Fruit fly (Drosophila melanogaster) whole organism, pupa: ENCODE measurements around the gene CG10864.

Experiments used
- CG12605 ChIP-seq: fragments of 200-800 bp; sonication (Bioruptor generic); IDR thresholded peaks from 2 replicates; pipeline ENCODE4 v1.3.6; 2022; ENCODE audit warnings: missing biosample characterization, missing genetic modification characterization
- CG15710 ChIP-seq: fragments of 200-800 bp; sonication (Bioruptor generic); optimal IDR thresholded peaks from 2 replicates; lab custom pipeline; 2018; ENCODE audit warnings: missing biosample characterization, mild to moderate bottlenecking, missing genetic modification characterization, moderate library complexity
- CG17806 ChIP-seq: fragments of 200-800 bp; sonication (Bioruptor generic); optimal IDR thresholded peaks from 2 replicates; lab custom pipeline; 2018; ENCODE audit warnings: missing biosample characterization, mild to moderate bottlenecking, missing genetic modification characterization, moderate library complexity
- CG32121 ChIP-seq: fragments of 200-800 bp; sonication (Bioruptor generic); IDR thresholded peaks from 2 replicates; pipeline ENCODE4 v1.3.6; 2022; ENCODE audit warnings: missing biosample characterization, missing genetic modification characterization
- CG4496 ChIP-seq: fragments of 200-800 bp; sonication (Bioruptor generic); IDR thresholded peaks from 3 replicates; pipeline ENCODE4 v1.3.6; 2022; ENCODE audit warnings: missing biosample characterization, missing genetic modification characterization
- CG8159 ChIP-seq: fragments of 200-800 bp; sonication (Bioruptor generic); optimal IDR thresholded peaks from 3 replicates; lab custom pipeline; 2018; ENCODE audit warnings: missing biosample characterization, mild to moderate bottlenecking, missing genetic modification characterization, moderate library complexity
- CG8301 ChIP-seq: fragments of 200-800 bp; sonication (Bioruptor generic); optimal IDR thresholded peaks from 2 replicates; lab custom pipeline; 2018; ENCODE audit warnings: missing biosample characterization, mild to moderate bottlenecking, missing genetic modification characterization
- EcR ChIP-seq: fragments of 200-800 bp; sonication (Bioruptor generic); optimal IDR thresholded peaks from 3 replicates; lab custom pipeline; 2019; ENCODE audit warnings: missing biosample characterization, missing genetic modification characterization, mild to moderate bottlenecking, moderate library complexity, missing genetic modification reagents
- Ets98B ChIP-seq: fragments of 200-800 bp; sonication (Bioruptor generic); IDR thresholded peaks from 2 replicates; pipeline ENCODE4 v1.3.6; 2022; ENCODE audit warnings: missing biosample characterization, missing genetic modification characterization
- Pif1A ChIP-seq: fragments of 200-800 bp; sonication (Bioruptor generic); optimal IDR thresholded peaks from 3 replicates; lab custom pipeline; 2016; ENCODE audit warnings: missing biosample characterization, missing genetic modification characterization
- Pif1B ChIP-seq: fragments of 200-800 bp; sonication (Bioruptor generic); optimal IDR thresholded peaks from 3 replicates; lab custom pipeline; 2016; ENCODE audit warnings: missing biosample characterization, missing genetic modification characterization
- fd96Ca ChIP-seq: fragments of 200-800 bp; sonication (Bioruptor generic); IDR thresholded peaks from 3 replicates; pipeline ENCODE4 v1.3.6; 2022; ENCODE audit warnings: missing biosample characterization, missing genetic modification characterization
- gl ChIP-seq: fragments of 200-800 bp; sonication (Bioruptor generic); optimal IDR thresholded peaks from 2 replicates; lab custom pipeline; 2018; ENCODE audit warnings: missing biosample characterization, mild to moderate bottlenecking, missing genetic modification characterization
- rn ChIP-seq: fragments of 200-800 bp; sonication (Bioruptor generic); IDR thresholded peaks from 2 replicates; pipeline ENCODE4 v1.3.6; 2022; ENCODE audit warnings: missing biosample characterization, missing genetic modification characterization

DNA sequence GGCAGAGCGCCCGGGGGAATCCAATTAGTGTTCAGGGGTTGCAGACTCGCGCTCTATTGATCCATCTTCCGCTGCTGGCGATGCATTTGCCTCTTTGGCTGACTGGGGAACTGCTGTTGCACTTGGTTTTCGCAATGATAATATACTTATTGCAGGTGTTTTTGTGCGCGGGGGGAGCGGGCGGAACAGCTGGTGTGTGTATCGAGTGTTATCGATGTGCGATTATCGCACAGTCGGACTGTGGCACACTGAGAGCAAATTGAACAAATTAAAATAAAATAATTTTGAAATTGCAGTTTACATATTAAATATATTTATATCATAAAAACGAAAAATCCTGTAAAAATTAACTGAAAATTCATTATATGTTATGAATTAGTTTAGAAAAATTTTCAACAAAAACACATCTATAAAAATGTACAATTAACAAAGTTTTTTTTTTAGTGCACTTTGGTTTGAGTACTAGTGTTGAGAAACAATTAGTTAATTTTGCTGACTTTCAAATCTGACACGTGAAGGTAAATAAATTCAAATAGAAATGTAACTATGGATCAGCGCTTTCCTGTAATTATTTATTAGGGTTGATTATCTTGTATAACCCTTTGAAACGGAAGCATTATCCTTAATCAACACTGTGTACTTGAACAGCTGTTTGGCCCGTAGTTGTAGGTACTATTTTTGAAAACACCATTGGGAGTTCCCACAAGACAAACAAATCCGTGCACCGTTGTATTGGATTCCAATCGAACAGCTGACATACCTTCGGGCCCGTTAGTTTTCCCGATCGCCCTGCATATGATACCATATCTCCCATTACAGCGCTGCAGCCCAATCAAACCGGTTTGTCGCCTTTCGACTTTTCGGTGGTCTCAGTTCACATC is 8.6 kb downstream of the CG10864 start, which contains the start of the genes Wdr37 and koko:
- TF ChIP-seq CG4496 (peak; percentile 94), EcR (peak; percentile 18), CG17806 (tag; lab: Kevin White, UChicago) (peak; percentile 97), rn (peak; percentile 95), fd96Ca (peak; percentile 92), Ets98B (GFP tag; lab: Robert Waterston, UW) (peak; percentile 94), CG15710 (tag; lab: Kevin White, UChicago) (peak; percentile 98), CG8159 (tag; lab: Kevin White, UChicago) (peak; percentile 98), gl (tag; lab: Kevin White, UChicago) (peak; percentile 62), Pif1A (GFP tag; lab: Kevin White, UChicago) (peak; percentile 84), CG8301 (peak; percentile 92), CG32121 (GFP tag; lab: Robert Waterston, UW) (peak; percentile 98), Pif1B (GFP tag; lab: Kevin White, UChicago) (peak; percentile 91), CG12605 (GFP tag; lab: Robert Waterston, UW) (peak; percentile 98)
